Fruit fly (Drosophila melanogaster) whole organism, prepupa: Measurements from ENCODE around the gene CG3191.

Experiments used
- CG10631 ChIP-seq: fragments of 200-800 bp; sonication (Bioruptor generic); optimal IDR thresholded peaks from 2 replicates; lab custom pipeline; 2016; ENCODE audit warnings: missing biosample characterization, missing genetic modification characterization
- CG11294 ChIP-seq: fragments of 200-800 bp; sonication (Bioruptor generic); IDR thresholded peaks from 2 replicates; pipeline ENCODE4 v1.3.6; 2022; ENCODE audit warnings: missing biosample characterization, missing genetic modification characterization
- CG11762 ChIP-seq: fragments of 200-800 bp; sonication (Bioruptor generic); optimal IDR thresholded peaks from 3 replicates; lab custom pipeline; 2016; ENCODE audit warnings: missing biosample characterization, missing genetic modification characterization; ENCODE audit not compliant: insufficient read depth
- CG11902 ChIP-seq: fragments of 200-800 bp; sonication (Bioruptor generic); optimal IDR thresholded peaks from 3 replicates; lab custom pipeline; 2016; ENCODE audit warnings: missing biosample characterization, missing genetic modification characterization
- CG15336 ChIP-seq: fragments of 200-800 bp; sonication (Bioruptor generic); IDR thresholded peaks from 2 replicates; pipeline ENCODE4 v1.3.6; 2022; ENCODE audit warnings: missing biosample characterization, missing genetic modification characterization
- CG1621 ChIP-seq: fragments of 200-800 bp; sonication (Bioruptor generic); optimal IDR thresholded peaks from 3 replicates; lab custom pipeline; 2018; ENCODE audit warnings: missing biosample characterization, mild to moderate bottlenecking, missing genetic modification characterization
- CG3032 ChIP-seq: fragments of 200-800 bp; optimal IDR thresholded peaks from 2 replicates; lab custom pipeline; 2019; ENCODE audit warnings: missing biosample characterization, mild to moderate bottlenecking, missing genetic modification characterization, moderate library complexity
- CG31627 ChIP-seq: fragments of 200-800 bp; sonication (Bioruptor generic); optimal IDR thresholded peaks from 3 replicates; lab custom pipeline; 2016; ENCODE audit warnings: missing biosample characterization, missing genetic modification characterization
- CG3919 ChIP-seq: fragments of 200-800 bp; sonication (Bioruptor generic); optimal IDR thresholded peaks from 3 replicates; lab custom pipeline; 2016; ENCODE audit warnings: missing biosample characterization, missing genetic modification characterization
- CG6163 ChIP-seq: fragments of 200-800 bp; sonication (Bioruptor generic); IDR thresholded peaks from 3 replicates; pipeline ENCODE4 v1.3.6; 2022; ENCODE audit warnings: missing biosample characterization, missing genetic modification characterization
- CG6808 ChIP-seq: fragments of 200-800 bp; sonication (Bioruptor generic); optimal IDR thresholded peaks from 3 replicates; lab custom pipeline; 2017; ENCODE audit warnings: missing biosample characterization, missing genetic modification characterization, mild to moderate bottlenecking, moderate library complexity, missing genetic modification reagents
- CG6854 ChIP-seq: fragments of 200-800 bp; sonication (Bioruptor generic); optimal IDR thresholded peaks from 2 replicates; lab custom pipeline; 2017; ENCODE audit warnings: missing biosample characterization, mild to moderate bottlenecking, missing genetic modification characterization
- CG8119 ChIP-seq: fragments of 200-800 bp; sonication (Bioruptor generic); IDR thresholded peaks from 3 replicates; pipeline ENCODE4 v1.3.6; 2022; ENCODE audit warnings: missing biosample characterization, missing genetic modification characterization
- Eip75B ChIP-seq: fragments of 200-800 bp; sonication (Bioruptor generic); optimal IDR thresholded peaks from 3 replicates; lab custom pipeline; 2016; ENCODE audit warnings: missing biosample characterization, missing genetic modification characterization
- Eip78C ChIP-seq: fragments of 200-800 bp; sonication (Bioruptor generic); peaks from one replicate; lab custom pipeline; 2016; ENCODE audit warnings: missing biosample characterization, missing genetic modification characterization
- Ets21C ChIP-seq: fragments of 200-800 bp; sonication (Bioruptor generic); optimal IDR thresholded peaks from 3 replicates; lab custom pipeline; 2016; ENCODE audit warnings: missing biosample characterization, missing genetic modification characterization
- Ets96B ChIP-seq: fragments of 200-800 bp; optimal IDR thresholded peaks from 2 replicates; lab custom pipeline; 2019; ENCODE audit warnings: missing biosample characterization, mild to moderate bottlenecking, missing genetic modification characterization, moderate library complexity
- Gug ChIP-seq: fragments of 200-800 bp; sonication (Bioruptor generic); IDR thresholded peaks from 2 replicates; pipeline ENCODE4 v1.3.6; 2022; ENCODE audit warnings: missing biosample characterization, missing genetic modification characterization
- Met ChIP-seq: fragments of 200-800 bp; sonication (Bioruptor generic); optimal IDR thresholded peaks from 3 replicates; lab custom pipeline; 2016; ENCODE audit warnings: missing biosample characterization, missing genetic modification characterization
- Smox ChIP-seq: fragments of 200-800 bp; sonication (Bioruptor generic); optimal IDR thresholded peaks from 3 replicates; lab custom pipeline; 2016; ENCODE audit warnings: missing biosample characterization, missing genetic modification characterization
- Sox102F ChIP-seq: fragments of 200-800 bp; sonication (Bioruptor generic); optimal IDR thresholded peaks from 2 replicates; lab custom pipeline; 2016; ENCODE audit warnings: missing biosample characterization, mild to moderate bottlenecking, missing genetic modification characterization
- Sox14 ChIP-seq: fragments of 200-800 bp; sonication (Bioruptor generic); optimal IDR thresholded peaks from 3 replicates; lab custom pipeline; 2016; ENCODE audit warnings: missing biosample characterization, missing genetic modification characterization
- achi ChIP-seq: fragments of 200-800 bp; sonication (Bioruptor generic); optimal IDR thresholded peaks from 3 replicates; lab custom pipeline; 2016; ENCODE audit warnings: missing biosample characterization, missing genetic modification characterization
- cyc ChIP-seq: fragments of 200-800 bp; sonication (Bioruptor generic); optimal IDR thresholded peaks from 3 replicates; lab custom pipeline; 2016; ENCODE audit warnings: missing biosample characterization, missing genetic modification characterization
- dsx ChIP-seq: fragments of 200-800 bp; optimal IDR thresholded peaks from 3 replicates; lab custom pipeline; 2019; ENCODE audit warnings: missing biosample characterization, mild to moderate bottlenecking, missing genetic modification characterization, moderate library complexity; ENCODE audit not compliant: poor library complexity, severe bottlenecking
- esn ChIP-seq: fragments of 200-800 bp; sonication (Bioruptor generic); optimal IDR thresholded peaks from 2 replicates; lab custom pipeline; 2016; ENCODE audit warnings: missing biosample characterization, mild to moderate bottlenecking, missing genetic modification characterization, moderate library complexity
- fd59A ChIP-seq: fragments of 200-800 bp; sonication (Bioruptor generic); optimal IDR thresholded peaks from 2 replicates; lab custom pipeline; 2017; ENCODE audit warnings: missing biosample characterization, mild to moderate bottlenecking, missing genetic modification characterization, missing genetic modification reagents
- fd85E ChIP-seq: fragments of 200-800 bp; sonication (Bioruptor generic); optimal IDR thresholded peaks from 3 replicates; lab custom pipeline; 2016; ENCODE audit warnings: missing biosample characterization, missing genetic modification characterization
- fkh ChIP-seq: fragments of 200-800 bp; sonication (Bioruptor generic); optimal IDR thresholded peaks from 3 replicates; lab custom pipeline; 2017; ENCODE audit warnings: missing biosample characterization, mild to moderate bottlenecking, missing genetic modification characterization, moderate library complexity
- lz ChIP-seq: fragments of 200-800 bp; sonication (Bioruptor generic); optimal IDR thresholded peaks from 3 replicates; lab custom pipeline; 2016; ENCODE audit warnings: missing biosample characterization, missing genetic modification characterization
- net ChIP-seq: fragments of 200-800 bp; sonication (Bioruptor generic); optimal IDR thresholded peaks from 3 replicates; lab custom pipeline; 2016; ENCODE audit warnings: missing biosample characterization, missing genetic modification characterization
- salr ChIP-seq, 2 experiments: fragments of 200-800 bp; sonication (Bioruptor generic); optimal IDR thresholded peaks; 3 replicates each; lab custom pipeline; 2016 to 2018; ENCODE audit warnings: missing biosample characterization in 2 of 2, missing genetic modification characterization in 2 of 2, mild to moderate bottlenecking in 1 of 2
- spab ChIP-seq: fragments of 200-800 bp; sonication (Bioruptor generic); optimal IDR thresholded peaks from 2 replicates; lab custom pipeline; 2017; ENCODE audit warnings: missing biosample characterization, mild to moderate bottlenecking, missing genetic modification characterization, missing genetic modification reagents
- ss ChIP-seq, 2 experiments: fragments of 200-800 bp; sonication (Bioruptor generic); optimal IDR thresholded peaks; 2 replicates in 1 of 2; 3 replicates in 1 of 2; lab custom pipeline; 2017 to 2018; ENCODE audit warnings: mild to moderate bottlenecking in 2 of 2, missing biosample characterization in 2 of 2, missing genetic modification characterization in 2 of 2, moderate library complexity in 1 of 2
- svp ChIP-seq: fragments of 200-800 bp; sonication (Bioruptor generic); peaks from one replicate; lab custom pipeline; 2016; ENCODE audit warnings: missing biosample characterization, missing genetic modification characterization
- topi ChIP-seq: fragments of 200-800 bp; sonication (Bioruptor generic); optimal IDR thresholded peaks from 3 replicates; lab custom pipeline; 2016; ENCODE audit warnings: missing biosample characterization, missing genetic modification characterization

Gene CG3191

DNA sequence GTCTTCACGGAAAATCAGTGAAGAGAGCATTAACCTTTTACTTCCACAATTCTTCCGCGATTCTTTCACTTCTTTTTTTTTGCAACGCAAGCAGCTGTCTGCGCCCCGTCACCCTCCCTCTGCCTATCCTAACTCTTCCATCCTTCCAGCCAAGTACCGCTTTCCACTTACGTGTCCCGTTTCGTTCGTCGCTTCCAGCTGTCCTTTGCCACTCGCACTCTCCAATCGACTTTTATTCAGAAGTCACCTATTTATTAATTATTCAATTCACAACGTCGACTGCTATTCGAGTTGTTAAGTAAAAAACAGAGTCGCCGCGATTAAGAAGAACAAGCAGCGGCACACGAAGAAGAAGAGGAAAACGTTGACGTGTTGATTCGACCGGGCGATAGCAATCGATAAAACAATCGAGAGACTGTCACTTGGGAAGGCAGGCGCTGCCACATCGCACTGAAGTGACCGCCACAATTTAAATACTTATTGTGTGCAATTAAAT, 23.0 kb upstream of the CG3191 start, which contains the start of gene Grp170:
Grp170 (minus strand) TSS at position 365 of the 496 bp plus-strand sequence.
- TF ChIP-seq Sox102F (no peak), Eip78C (GFP tag; lab: Kevin White, UChicago) (peak; percentile 54), Smox (GFP tag; lab: Kevin White, UChicago) (no peak), Eip75B (GFP tag; lab: Kevin White, UChicago) (no peak), spab (GFP tag; lab: Kevin White, UChicago) (no peak), dsx (GFP tag; lab: Kevin White, UChicago) (peak; percentile 16), fkh (peak; percentile 14), achi (GFP tag; lab: Kevin White, UChicago) (peak; percentile 99), CG6808 (GFP tag; lab: Kevin White, UChicago) (peak; percentile 13), ss (GFP tag; optimal IDR thresholded peaks at IDR 0.05; lab: Kevin White, UChicago) (peak in 1 of 2 experiments; percentile 46), CG6854 (GFP tag; lab: Kevin White, UChicago) (peak; percentile 16), Sox14 (peak; percentile 0), CG6163 (GFP tag; lab: Robert Waterston, UW) (no peak)
- TF ChIP-seq, all 60 proteins: peak for 8

dm6 chrX:2270557-2270930, 18.8 kb upstream of the CG3191 start, which contains the start of gene CG2924:
Gene CG2924, minus strand, starts transcription at chrX:2270761.
- TF ChIP-seq CG11902 (GFP tag; lab: Kevin White, UChicago) (peak; percentile 12), CG6163 (GFP tag; lab: Robert Waterston, UW) (peak; percentile 21; the same call in 1 of the 3 replicates), net (GFP tag; lab: Kevin White, UChicago) (no peak), CG11762 (no peak), CG15336 (peak; percentile 16; the same call in 1 of the 2 replicates), CG8119 (GFP tag; lab: Robert Waterston, UW) (no peak), topi (GFP tag; lab: Kevin White, UChicago) (peak; percentile 34), CG31627 (GFP tag; lab: Kevin White, UChicago) (peak; percentile 57), Ets96B (no peak), fd59A (GFP tag; lab: Kevin White, UChicago) (no peak), lz (GFP tag; lab: Kevin White, UChicago) (peak; percentile 41), svp (GFP tag; lab: Kevin White, UChicago) (peak; percentile 50), spab (GFP tag; lab: Kevin White, UChicago) (no peak), cyc (GFP tag; lab: Kevin White, UChicago) (peak; percentile 56), CG3032 (tag; lab: Kevin White, UChicago) (peak; percentile 11), CG6854 (GFP tag; lab: Kevin White, UChicago) (no peak), Ets21C (GFP tag; lab: Kevin White, UChicago) (peak; percentile 26), CG1621 (tag; lab: Kevin White, UChicago) (peak; percentile 96), Sox14 (peak; percentile 11), dsx (GFP tag; lab: Kevin White, UChicago) (no peak), Eip78C (GFP tag; lab: Kevin White, UChicago) (peak; percentile 68), CG3919 (GFP tag; lab: Kevin White, UChicago) (peak; percentile 33), Gug (no peak), fd85E (GFP tag; lab: Kevin White, UChicago) (no peak), salr (GFP tag; optimal IDR thresholded peaks at IDR 0.05; lab: Kevin White, UChicago) (no peak), esn (GFP tag; lab: Kevin White, UChicago) (peak; percentile 34), CG11294 (GFP tag; lab: Robert Waterston, UW) (0 out of 2 replicates have a peak, but pooled peaks have one; percentile 15), CG10631 (GFP tag; lab: Kevin White, UChicago) (no peak), Met (GFP tag; lab: Kevin White, UChicago) (no peak)
